Worm (Caenorhabditis elegans): Measurements from ENCODE around the gene C16A11.2.

The C16A11.2 gene

DNA sequence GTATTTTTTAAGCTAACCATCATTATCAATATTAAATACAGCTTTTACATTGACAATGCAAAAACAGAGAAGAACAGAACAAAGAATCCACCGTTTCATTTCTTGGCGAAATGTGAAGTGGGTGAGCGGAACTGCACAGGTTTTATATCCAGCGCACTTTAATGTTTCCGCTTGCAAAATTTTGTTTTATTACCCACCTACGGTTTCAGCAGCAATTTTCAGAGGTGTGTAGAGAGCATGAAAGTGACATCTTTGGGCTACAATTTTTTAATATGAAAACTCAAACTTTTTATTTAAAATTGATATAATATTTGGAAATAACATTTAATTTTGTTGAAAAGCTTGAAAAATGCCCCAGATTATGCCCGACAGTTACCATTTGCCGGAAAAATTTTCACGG, 20.7 kb downstream of the C16A11.2 start, which contains the start of gene clec-135:
Gene clec-135 (minus strand): TSS at position 101 of the 400 bp plus-strand sequence.
- no peak for TF ChIP-seq flt-1 (GFP tag; IDR thresholded peaks at IDR 0.05)
- TF ChIP-seq ref-1 (GFP tag; conservative IDR thresholded peaks at IDR 0.05): no peak

DNA sequence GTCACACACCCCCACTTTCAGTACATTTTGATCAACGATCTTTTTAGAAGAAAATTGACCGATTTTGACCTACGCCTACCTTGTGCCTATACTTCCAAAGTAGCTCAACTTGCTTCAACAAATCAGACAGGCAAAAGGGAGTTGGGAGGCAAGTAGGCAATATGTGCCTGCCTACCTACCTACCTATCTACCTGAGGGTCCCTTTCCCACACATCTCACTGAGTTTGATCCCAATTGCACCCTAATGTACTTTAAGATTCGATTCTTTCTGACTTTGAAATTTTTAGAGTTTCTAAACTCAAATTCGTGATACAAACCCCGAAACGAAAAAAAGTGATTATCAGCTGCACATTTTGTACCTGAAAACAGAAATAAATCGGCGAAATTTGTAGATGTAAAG, 29.7 kb downstream of the C16A11.2 start:
- no peak for TF ChIP-seq ref-1 (GFP tag; conservative IDR thresholded peaks at IDR 0.05)
- TF ChIP-seq tab-1 (GFP tag; IDR thresholded peaks at IDR 0.05): no peak
- no peak for TF ChIP-seq klf-2 (GFP tag; conservative IDR thresholded peaks at IDR 0.05)
- no peak for TF ChIP-seq ztf-29 (GFP tag; IDR thresholded peaks at IDR 0.05)
- TF ChIP-seq flt-1 (GFP tag; IDR thresholded peaks at IDR 0.05): no peak
- TF ChIP-seq ztf-23 (GFP tag; IDR thresholded peaks at IDR 0.05): no peak
- TF ChIP-seq T22C8.4 (GFP tag; IDR thresholded peaks at IDR 0.05): no peak
- no peak for TF ChIP-seq cog-1 (tag; optimal IDR thresholded peaks at IDR 0.05)
- TF ChIP-seq med-1 (GFP tag; optimal IDR thresholded peaks at IDR 0.05; ENCODE audit: insufficient read depth): no peak

DNA sequence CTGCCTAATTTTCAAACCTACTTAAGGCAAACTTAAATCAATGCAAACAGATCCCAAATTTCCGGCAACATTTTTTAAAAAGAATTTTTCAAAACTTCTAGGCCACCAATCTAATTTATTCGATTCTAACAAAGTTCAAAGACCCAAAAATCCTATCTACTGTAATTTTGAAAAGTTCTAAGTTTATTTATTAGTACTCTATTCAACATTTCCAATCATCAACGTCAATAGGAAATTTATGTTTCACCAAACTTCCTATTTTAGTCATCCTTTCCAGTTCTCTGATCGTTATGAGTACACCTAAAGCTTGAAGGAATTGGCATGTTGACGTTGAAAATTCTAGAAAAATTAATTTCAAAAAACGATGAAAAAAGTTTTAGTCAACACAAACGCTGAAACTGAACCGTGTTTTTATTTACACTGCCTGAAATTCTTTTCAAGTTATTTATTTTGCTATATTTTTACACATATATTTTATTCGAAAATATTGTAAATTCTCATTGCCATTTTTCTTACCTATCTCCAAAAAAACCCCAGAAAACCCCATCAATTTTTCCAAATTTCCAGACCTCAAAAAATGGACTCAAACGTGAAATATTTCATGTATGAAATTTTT, 37.7 kb downstream of the C16A11.2 start, which contains the start of gene npr-42:
Gene npr-42 (plus strand): TSS at position 566 of the 616 bp plus-strand sequence.
- TF ChIP-seq ztf-29 (GFP tag; IDR thresholded peaks at IDR 0.05) (no peak), ref-1 (GFP tag; conservative IDR thresholded peaks at IDR 0.05) (no peak), ztf-23 (GFP tag; IDR thresholded peaks at IDR 0.05) (no peak), klf-2 (GFP tag; conservative IDR thresholded peaks at IDR 0.05) (no peak), T22C8.4 (GFP tag; IDR thresholded peaks at IDR 0.05) (no peak), med-1 (GFP tag; optimal IDR thresholded peaks at IDR 0.05; ENCODE audit: insufficient read depth) (no peak), flt-1 (GFP tag; IDR thresholded peaks at IDR 0.05) (no peak), tab-1 (GFP tag; IDR thresholded peaks at IDR 0.05) (no peak), cog-1 (tag; optimal IDR thresholded peaks at IDR 0.05) (no peak)

DNA sequence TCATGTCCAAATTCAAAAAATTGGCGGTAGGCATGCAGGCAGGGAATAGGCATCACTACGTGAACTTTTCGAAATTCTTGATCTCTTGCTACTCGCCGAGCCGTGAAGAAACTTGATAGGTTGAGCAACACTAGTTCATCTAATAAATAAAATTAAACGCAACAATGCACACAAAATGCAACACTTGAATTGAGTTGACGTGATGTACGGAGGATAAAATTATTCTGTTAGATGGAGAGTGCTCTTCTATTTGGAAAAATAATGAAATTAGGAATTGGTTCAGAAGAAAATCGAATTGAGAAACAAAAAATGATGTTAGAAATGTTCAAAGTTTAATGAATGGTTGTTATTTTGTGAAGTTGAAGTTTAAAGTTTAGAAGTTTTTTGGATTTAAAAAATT, 38.9 kb downstream of the C16A11.2 start:
- TF ChIP-seq ztf-23 (GFP tag; IDR thresholded peaks at IDR 0.05) (no peak), flt-1 (GFP tag; IDR thresholded peaks at IDR 0.05) (no peak), ref-1 (GFP tag; conservative IDR thresholded peaks at IDR 0.05) (no peak), T22C8.4 (GFP tag; IDR thresholded peaks at IDR 0.05) (no peak), cog-1 (tag; optimal IDR thresholded peaks at IDR 0.05) (no peak), tab-1 (GFP tag; IDR thresholded peaks at IDR 0.05) (no peak), med-1 (GFP tag; optimal IDR thresholded peaks at IDR 0.05; ENCODE audit: insufficient read depth) (no peak)

DNA sequence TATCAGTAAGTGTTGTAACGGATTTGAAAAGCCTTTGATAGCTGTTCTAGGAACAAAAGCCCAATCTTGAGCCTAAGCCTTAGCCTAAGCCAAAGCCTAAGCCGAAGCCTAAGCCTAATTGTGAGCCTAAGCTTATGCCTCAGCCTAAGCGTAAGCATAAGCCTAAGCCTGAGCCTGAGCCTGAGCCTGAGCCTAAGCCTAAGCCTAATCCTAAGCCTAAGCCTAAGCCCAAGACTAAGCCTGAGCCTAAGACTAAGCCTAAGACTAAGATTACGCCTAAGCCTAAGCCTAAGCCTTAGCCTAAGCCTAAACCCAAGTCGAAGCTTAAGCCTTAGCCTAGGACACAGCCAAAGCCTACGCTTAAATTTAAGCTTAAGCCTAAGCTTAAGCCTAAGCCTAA, 39.6 kb downstream of the C16A11.2 start:
- 0 out of 2 replicates have a peak, but pooled peaks have one; percentile 32 for TF ChIP-seq ztf-29 (GFP tag; IDR thresholded peaks at IDR 0.05)
- TF ChIP-seq tab-1 (GFP tag; IDR thresholded peaks at IDR 0.05): no peak

DNA sequence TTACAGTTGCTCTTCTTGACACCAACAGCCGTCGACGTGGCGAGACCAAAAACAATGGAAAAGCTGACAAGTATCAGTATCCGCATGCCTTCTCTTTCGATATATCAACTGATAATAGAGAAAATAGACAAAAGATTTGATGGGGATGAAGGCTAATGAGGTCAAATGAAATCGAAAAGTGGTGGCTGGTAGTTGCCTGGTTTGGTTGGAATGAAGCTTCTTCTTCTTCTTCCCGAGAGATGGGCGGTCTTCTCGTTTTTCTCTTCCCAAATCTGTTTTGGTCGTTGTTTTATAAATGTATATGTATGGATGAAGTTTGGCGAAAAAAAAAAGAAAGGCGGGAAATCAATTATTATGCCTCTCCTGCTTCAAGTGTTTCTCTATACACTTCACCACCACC, 43.7 kb downstream of the C16A11.2 start, which contains the start of gene C01F1.5:
Gene C01F1.5 (minus strand): TSS at position 103 of the 400 bp plus-strand sequence.
- TF ChIP-seq klf-2 (GFP tag; conservative IDR thresholded peaks at IDR 0.05) (no peak), flt-1 (GFP tag; IDR thresholded peaks at IDR 0.05) (0 out of 2 replicates have a peak, but pooled peaks have one; percentile 34)

DNA sequence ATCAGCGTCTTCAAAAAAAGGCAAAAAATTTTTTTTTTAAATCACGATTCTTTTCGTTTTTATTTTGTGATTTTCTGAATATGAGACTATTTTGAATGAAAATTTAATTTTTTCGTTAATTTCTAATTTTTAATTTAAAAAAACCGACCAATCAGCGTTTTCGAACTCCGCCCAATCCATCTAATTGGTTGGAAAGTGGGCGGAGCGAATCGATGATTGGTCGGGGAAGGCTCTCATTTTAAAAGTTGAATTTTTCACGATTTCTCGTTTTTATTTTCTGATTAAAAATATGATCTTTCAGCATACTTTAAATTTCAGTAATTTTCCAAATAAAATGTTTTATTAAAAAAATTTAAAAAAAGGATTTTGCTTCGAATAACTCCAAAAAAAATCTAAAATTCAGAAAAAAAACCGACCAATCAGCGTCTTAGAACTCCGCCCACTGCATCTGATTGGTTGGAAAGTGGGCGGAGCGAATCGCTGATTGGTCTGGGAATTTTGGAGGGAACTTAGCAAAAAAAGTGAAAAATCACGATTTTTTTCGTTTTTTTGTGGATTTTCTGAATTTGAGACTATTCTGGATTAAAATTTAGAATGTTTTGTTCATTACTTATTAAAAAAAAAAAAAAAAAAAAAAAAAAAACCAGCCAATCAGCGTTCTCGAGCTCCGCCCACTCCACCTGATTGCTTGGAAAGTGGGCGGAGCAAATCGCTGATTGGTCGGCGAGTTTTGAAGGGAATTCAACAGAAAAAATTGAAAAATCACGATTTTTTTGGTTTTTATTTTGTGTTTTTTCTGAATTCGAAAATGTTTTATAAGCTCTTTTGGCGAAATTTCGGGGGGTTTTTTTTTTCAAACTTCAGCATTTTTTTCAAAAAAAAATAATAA, 46.5 kb downstream of the C16A11.2 start:
- TF ChIP-seq T22C8.4 (GFP tag; IDR thresholded peaks at IDR 0.05) (no peak), ref-1 (GFP tag; conservative IDR thresholded peaks at IDR 0.05) (no peak), flt-1 (GFP tag; IDR thresholded peaks at IDR 0.05) (no peak), tab-1 (GFP tag; IDR thresholded peaks at IDR 0.05) (no peak), cog-1 (tag; optimal IDR thresholded peaks at IDR 0.05) (no peak)

DNA sequence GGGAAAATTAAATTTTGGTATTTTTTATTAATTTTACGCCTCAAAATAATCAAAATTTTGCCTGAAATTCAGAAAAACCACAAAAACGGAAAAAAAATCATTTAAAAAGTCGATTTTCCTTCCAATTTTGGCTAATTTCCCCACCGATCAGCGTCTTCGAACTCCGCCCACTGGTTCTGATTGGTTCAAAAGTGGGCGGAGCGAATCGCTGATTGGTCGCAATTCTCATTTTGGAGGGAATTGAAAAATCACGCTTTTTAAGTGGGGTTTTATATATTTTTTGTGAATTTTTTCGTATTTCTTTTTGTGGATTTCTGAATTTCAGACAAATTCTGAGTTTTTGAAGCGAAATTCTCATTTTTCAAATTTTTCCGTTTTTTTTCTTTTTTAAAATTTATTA, 48.9 kb downstream of the C16A11.2 start:
- no peak for TF ChIP-seq klf-2 (GFP tag; conservative IDR thresholded peaks at IDR 0.05)
- TF ChIP-seq ztf-29 (GFP tag; IDR thresholded peaks at IDR 0.05): no peak
- TF ChIP-seq med-1 (GFP tag; optimal IDR thresholded peaks at IDR 0.05; ENCODE audit: insufficient read depth): no peak
- TF ChIP-seq ztf-23 (GFP tag; IDR thresholded peaks at IDR 0.05): no peak
- TF ChIP-seq flt-1 (GFP tag; IDR thresholded peaks at IDR 0.05): no peak
- TF ChIP-seq cog-1 (tag; optimal IDR thresholded peaks at IDR 0.05): no peak
- TF ChIP-seq T22C8.4 (GFP tag; IDR thresholded peaks at IDR 0.05): no peak
- TF ChIP-seq ref-1 (GFP tag; conservative IDR thresholded peaks at IDR 0.05): no peak
- no peak for TF ChIP-seq tab-1 (GFP tag; IDR thresholded peaks at IDR 0.05)

DNA sequence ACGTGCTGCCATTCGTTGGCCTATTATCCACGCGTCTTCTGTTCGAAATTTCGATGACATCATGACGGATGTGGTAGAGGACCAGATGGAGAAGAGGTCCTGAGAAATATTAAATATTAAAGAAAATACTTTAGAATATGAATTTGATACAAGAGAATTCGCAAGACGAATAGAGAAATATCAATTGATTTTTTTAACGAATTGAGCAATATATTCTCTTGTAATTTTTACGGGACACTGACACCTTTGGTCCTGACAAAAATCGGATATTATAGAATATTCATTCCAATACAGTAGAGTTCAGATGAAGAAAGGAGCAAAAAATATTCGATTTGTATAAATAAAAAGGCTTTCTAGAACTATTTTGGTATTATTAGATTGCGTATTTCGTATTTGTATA, 50.1 kb downstream of the C16A11.2 start, which contains the start of gene C01F1.6:
Gene C01F1.6 (minus strand): TSS at position 101 of the 400 bp plus-strand sequence.
- TF ChIP-seq klf-2 (GFP tag; conservative IDR thresholded peaks at IDR 0.05) (no peak), ztf-29 (GFP tag; IDR thresholded peaks at IDR 0.05) (no peak), flt-1 (GFP tag; IDR thresholded peaks at IDR 0.05) (no peak), ztf-23 (GFP tag; IDR thresholded peaks at IDR 0.05) (no peak), ref-1 (GFP tag; conservative IDR thresholded peaks at IDR 0.05) (no peak), T22C8.4 (GFP tag; IDR thresholded peaks at IDR 0.05) (no peak), tab-1 (GFP tag; IDR thresholded peaks at IDR 0.05) (no peak), med-1 (GFP tag; optimal IDR thresholded peaks at IDR 0.05; ENCODE audit: insufficient read depth) (no peak), cog-1 (tag; optimal IDR thresholded peaks at IDR 0.05) (no peak)

DNA sequence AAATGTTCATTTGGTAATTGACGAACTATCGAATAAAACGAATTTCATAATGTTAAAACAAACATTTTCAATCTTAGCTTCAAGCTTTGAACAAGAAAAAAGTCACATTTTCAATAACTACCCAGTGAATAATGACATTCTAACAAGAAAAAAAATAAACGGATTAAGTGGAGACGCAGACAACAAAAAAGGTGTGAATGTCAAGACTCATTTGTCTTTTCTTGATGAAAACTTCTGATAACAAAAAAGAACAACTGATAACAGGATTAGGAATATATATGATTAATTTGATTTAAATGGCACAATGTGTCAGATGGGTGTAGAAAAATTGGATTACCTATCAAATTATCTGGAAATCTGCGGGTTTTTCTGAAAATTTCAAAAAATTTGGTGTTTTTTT, 50.6 kb downstream of the C16A11.2 start:
- TF ChIP-seq ztf-23 (GFP tag; IDR thresholded peaks at IDR 0.05) (no peak), flt-1 (GFP tag; IDR thresholded peaks at IDR 0.05) (no peak), T22C8.4 (GFP tag; IDR thresholded peaks at IDR 0.05) (no peak), klf-2 (GFP tag; conservative IDR thresholded peaks at IDR 0.05) (no peak), tab-1 (GFP tag; IDR thresholded peaks at IDR 0.05) (no peak), ztf-29 (GFP tag; IDR thresholded peaks at IDR 0.05) (no peak), ref-1 (GFP tag; conservative IDR thresholded peaks at IDR 0.05) (no peak), cog-1 (tag; optimal IDR thresholded peaks at IDR 0.05) (no peak), med-1 (GFP tag; optimal IDR thresholded peaks at IDR 0.05; ENCODE audit: insufficient read depth) (no peak)
